Worm (Caenorhabditis elegans): ENCODE data around the gene T27E4.7.

The T27E4.7 gene

ce11 chrV:9109281-9109680 is 33.2 kb upstream of the T27E4.7 start, which contains the start of gene pqn-31:
Gene pqn-31, plus strand, starts transcription at chrV:9109581.
- TF ChIP-seq pha-4 (tag; optimal IDR thresholded peaks at IDR 0.05) (peak; percentile 37), aly-2 (tag; optimal IDR thresholded peaks at IDR 0.05) (no peak)

- TF ChIP-seq aly-2 (tag; optimal IDR thresholded peaks at IDR 0.05) (no peak), nhr-43 (tag; optimal IDR thresholded peaks at IDR 0.05; ENCODE audit: poor library complexity, severe bottlenecking) (no peak), nhr-11 (tag; optimal IDR thresholded peaks at IDR 0.05) (no peak), nhr-76 (tag; optimal IDR thresholded peaks at IDR 0.05) (no peak), ztf-11 (tag; optimal IDR thresholded peaks at IDR 0.05) (no peak), nhr-28 (tag; optimal IDR thresholded peaks at IDR 0.05) (no peak), hmg-11 (tag; optimal IDR thresholded peaks at IDR 0.05) (no peak), elt-3 (tag; optimal IDR thresholded peaks at IDR 0.05) (no peak), nhr-237 (tag; optimal IDR thresholded peaks at IDR 0.05) (no peak), mml-1 (tag; optimal IDR thresholded peaks at IDR 0.05) (no peak), nhr-12 (tag; optimal IDR thresholded peaks at IDR 0.05) (no peak), lsy-12 (tag; optimal IDR thresholded peaks at IDR 0.05) (no peak), fos-1 (tag; optimal IDR thresholded peaks at IDR 0.05) (no peak), pha-4 (tag; optimal IDR thresholded peaks at IDR 0.05) (no peak), ceh-82 (tag; optimal IDR thresholded peaks at IDR 0.05) (no peak), tbx-2 (tag; optimal IDR thresholded peaks at IDR 0.05) (no peak), sea-2 (GFP tag; optimal IDR thresholded peaks at IDR 0.05) (no peak)
Observed at ce11 chrV:9108219-9108618, 32.1 kb upstream of the T27E4.7 start, which contains the start of gene F21C10.18. Gene F21C10.18, plus strand, starts transcription at chrV:9108519.

ce11 chrV:9101062-9101461 is 24.9 kb upstream of the T27E4.7 start, which contains the start of gene frpr-6:
Gene frpr-6, minus strand, starts transcription at chrV:9101162.
- TF ChIP-seq nhr-76 (tag; optimal IDR thresholded peaks at IDR 0.05) = no peak

- TF ChIP-seq unc-39 (tag; optimal IDR thresholded peaks at IDR 0.05) = no peak
- no peak for TF ChIP-seq lin-39 (tag; optimal IDR thresholded peaks at IDR 0.05)
- peak; percentile 12 for TF ChIP-seq pha-4 (tag; optimal IDR thresholded peaks at IDR 0.05)
- TF ChIP-seq mdl-1 (tag; optimal IDR thresholded peaks at IDR 0.05) = no peak
- TF ChIP-seq fkh-10 (GFP tag; optimal IDR thresholded peaks at IDR 0.05) = no peak
- TF ChIP-seq nhr-43 (tag; optimal IDR thresholded peaks at IDR 0.05; ENCODE audit: poor library complexity, severe bottlenecking) = no peak
- peak; percentile 25 for TF ChIP-seq elt-2 (tag; optimal IDR thresholded peaks at IDR 0.05)
- TF ChIP-seq fos-1 (tag; optimal IDR thresholded peaks at IDR 0.05) = no peak
- no peak for TF ChIP-seq nhr-76 (tag; optimal IDR thresholded peaks at IDR 0.05)
- TF ChIP-seq hmg-11 (tag; optimal IDR thresholded peaks at IDR 0.05) = no peak
- no peak for TF ChIP-seq egl-27 (tag; optimal IDR thresholded peaks at IDR 0.05)
- no peak for TF ChIP-seq fkh-2 (tag; optimal IDR thresholded peaks at IDR 0.05)
- TF ChIP-seq lsy-12 (tag; optimal IDR thresholded peaks at IDR 0.05) = no peak
- TF ChIP-seq unc-62 (GFP tag; optimal IDR thresholded peaks at IDR 0.05) = no peak
Observed at ce11 chrV:9098280-9098973, 22.3 kb upstream of the T27E4.7 start, which contains the start of gene F21C10.9. Gene F21C10.9, minus strand, starts transcription at chrV:9098696.

ce11 chrV:9097213-9097612 is 21.1 kb upstream of the T27E4.7 start:
- TF ChIP-seq lin-39 (tag; optimal IDR thresholded peaks at IDR 0.05) (no peak), fos-1 (tag; optimal IDR thresholded peaks at IDR 0.05) (no peak), tbx-2 (tag; optimal IDR thresholded peaks at IDR 0.05) (no peak), nhr-237 (tag; optimal IDR thresholded peaks at IDR 0.05) (no peak), nhr-43 (tag; optimal IDR thresholded peaks at IDR 0.05; ENCODE audit: poor library complexity, severe bottlenecking) (no peak)

- TF ChIP-seq ama-1 (optimal IDR thresholded peaks at IDR 0.05) (peak; percentile 55), lsy-12 (tag; optimal IDR thresholded peaks at IDR 0.05) (no peak), lin-39 (tag; optimal IDR thresholded peaks at IDR 0.05) (peak; percentile 20)
Observed at ce11 chrV:9096674-9097073, 20.6 kb upstream of the T27E4.7 start.

- peak; percentile 84 for TF ChIP-seq lin-39 (tag; optimal IDR thresholded peaks at IDR 0.05)
- TF ChIP-seq ceh-16 (tag; optimal IDR thresholded peaks at IDR 0.05) = no peak
- TF ChIP-seq eor-1 (tag; optimal IDR thresholded peaks at IDR 0.05) = no peak
- TF ChIP-seq hmg-11 (tag; optimal IDR thresholded peaks at IDR 0.05) = peak; percentile 62
- TF ChIP-seq ztf-4 (tag; optimal IDR thresholded peaks at IDR 0.05) = peak; percentile 65
- peak; percentile 41 for TF ChIP-seq lsy-12 (tag; optimal IDR thresholded peaks at IDR 0.05)
- peak; percentile 57 for TF ChIP-seq tbx-2 (tag; optimal IDR thresholded peaks at IDR 0.05)
- TF ChIP-seq elt-2 (tag; optimal IDR thresholded peaks at IDR 0.05) = peak; percentile 93
- TF ChIP-seq nhr-43 (tag; optimal IDR thresholded peaks at IDR 0.05; ENCODE audit: poor library complexity, severe bottlenecking) = peak; percentile 98
- no peak for TF ChIP-seq elt-1 (tag; optimal IDR thresholded peaks at IDR 0.05)
- no peak for TF ChIP-seq daf-12 (tag; optimal IDR thresholded peaks at IDR 0.05)
- TF ChIP-seq fkh-10 (GFP tag; optimal IDR thresholded peaks at IDR 0.05) = no peak
- peak in 2 of 3 experiments; percentile 43 to 81 for TF ChIP-seq elt-3 (tag; optimal IDR thresholded peaks at IDR 0.05)
- TF ChIP-seq nfya-1 (tag; optimal IDR thresholded peaks at IDR 0.05; ENCODE audit: insufficient read depth) = peak; percentile 85
- peak; percentile 47 for TF ChIP-seq unc-62 (GFP tag; optimal IDR thresholded peaks at IDR 0.05)
- no peak for TF ChIP-seq aly-2 (tag; optimal IDR thresholded peaks at IDR 0.05)
- TF ChIP-seq skn-1 (tag; optimal IDR thresholded peaks at IDR 0.05) = peak; percentile 6
- no peak for TF ChIP-seq unc-39 (tag; optimal IDR thresholded peaks at IDR 0.05)
- no peak for TF ChIP-seq nhr-67 (tag; optimal IDR thresholded peaks at IDR 0.05)
- no peak for TF ChIP-seq ztf-11 (tag; optimal IDR thresholded peaks at IDR 0.05)
- peak; percentile 89 for TF ChIP-seq mdl-1 (tag; optimal IDR thresholded peaks at IDR 0.05)
Observed at ce11 chrV:9095613-9096317, 19.6 kb upstream of the T27E4.7 start, which contains the start of gene F21C10.10. Gene F21C10.10, plus strand, starts transcription at chrV:9096267.
